Worm (Caenorhabditis elegans): Measurements from ENCODE around the gene R144.3.

The R144.3 gene

DNA sequence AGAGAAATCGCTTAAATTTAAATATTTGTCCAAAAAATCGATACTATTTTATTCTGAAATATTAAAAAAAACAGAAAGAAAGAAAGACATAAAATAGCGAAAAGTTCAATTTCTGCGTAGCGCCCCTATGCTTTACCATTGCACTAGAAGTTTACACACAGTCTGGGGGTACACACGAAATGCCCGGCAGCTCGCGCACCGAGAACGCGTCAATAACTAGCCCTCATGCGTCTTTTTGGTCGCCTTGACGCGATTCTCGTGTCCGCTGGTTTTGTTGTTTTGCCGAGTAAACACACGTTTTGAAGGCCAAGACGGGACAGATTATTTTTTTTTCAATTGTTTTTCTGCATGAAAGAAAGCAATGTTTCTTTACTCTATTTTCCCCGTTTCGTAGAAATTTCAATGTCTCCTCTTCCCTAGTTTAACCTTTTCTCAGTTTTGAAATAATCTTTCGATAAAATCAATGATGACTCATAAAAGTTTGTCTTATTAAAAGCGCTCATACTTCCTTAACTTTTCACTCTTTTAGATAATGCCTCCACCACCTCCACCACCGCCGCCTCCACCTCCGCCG lies 3.6 kb upstream of the R144.3 start, which contains the start of gene wip-1 (continued):
- TF ChIP-seq aha-1 (tag; optimal IDR thresholded peaks at IDR 0.05) (peak; percentile 96), ets-5 (GFP tag; IDR thresholded peaks at IDR 0.05) (no peak), ceh-63 (GFP tag; optimal IDR thresholded peaks at IDR 0.05) (no peak), sup-37 (GFP tag; optimal IDR thresholded peaks at IDR 0.05) (peak; percentile 93), xbp-1 (tag; optimal IDR thresholded peaks at IDR 0.05) (peak; percentile 98), hlh-17 (GFP tag; optimal IDR thresholded peaks at IDR 0.05; ENCODE audit: borderline replicate concordance) (no peak), sox-4 (tag; optimal IDR thresholded peaks at IDR 0.05) (peak; percentile 93), mdl-1 (tag; optimal IDR thresholded peaks at IDR 0.05) (peak in 1 of 2 experiments; percentile 98), Y116A8C.19 (tag; optimal IDR thresholded peaks at IDR 0.05; ENCODE audit: borderline replicate concordance) (no peak), ceh-90 (tag; optimal IDR thresholded peaks at IDR 0.05) (peak; percentile 56), lin-39 (tag; optimal IDR thresholded peaks at IDR 0.05) (peak; percentile 86), unc-98 (GFP tag; IDR thresholded peaks at IDR 0.05) (peak; percentile 19; the same call in 1 of the 2 replicates), tbx-2 (tag; optimal IDR thresholded peaks at IDR 0.05) (peak; percentile 99), ztf-4 (tag; optimal IDR thresholded peaks at IDR 0.05) (peak; percentile 98), ceh-88 (GFP tag; IDR thresholded peaks at IDR 0.05) (peak; percentile 95), tlp-1 (tag; optimal IDR thresholded peaks at IDR 0.05) (no peak), swsn-7 (tag; optimal IDR thresholded peaks at IDR 0.05) (peak; percentile 99), C16A3.4 (tag; optimal IDR thresholded peaks at IDR 0.05) (peak; percentile 99), ces-1 (GFP tag; optimal IDR thresholded peaks at IDR 0.05) (no peak), nhr-47 (tag; optimal IDR thresholded peaks at IDR 0.05) (peak; percentile 99), nhr-85 (tag) (peak; percentile 99), nhr-77 (tag; optimal IDR thresholded peaks at IDR 0.05) (peak; percentile 97), nhr-11 (tag; optimal IDR thresholded peaks at IDR 0.05) (peak; percentile 83), nhr-19 (GFP tag; conservative IDR thresholded peaks at IDR 0.05) (peak; percentile 98), nhr-237 (tag; optimal IDR thresholded peaks at IDR 0.05) (peak; percentile 94), dsc-1 (tag; optimal IDR thresholded peaks at IDR 0.05) (peak; percentile 98), jun-1 (tag; optimal IDR thresholded peaks at IDR 0.05) (peak; percentile 97), isw-1 (GFP tag; IDR thresholded peaks at IDR 0.05) (peak; percentile 97), lin-15B (tag; optimal IDR thresholded peaks at IDR 0.05) (peak; percentile 84), rnt-1 (tag; optimal IDR thresholded peaks at IDR 0.05) (peak; percentile 98), pag-3 (tag; optimal IDR thresholded peaks at IDR 0.05; ENCODE audit: borderline replicate concordance, insufficient read depth) (peak; percentile 44), unc-62 (GFP tag; optimal IDR thresholded peaks at IDR 0.05) (peak; percentile 23), fkh-4 (tag; optimal IDR thresholded peaks at IDR 0.05; ENCODE audit: borderline replicate concordance) (peak; percentile 62), blmp-1 (tag; optimal IDR thresholded peaks at IDR 0.05) (peak; percentile 90), nhr-28 (tag; optimal IDR thresholded peaks at IDR 0.05) (no peak), nhr-76 (tag; optimal IDR thresholded peaks at IDR 0.05) (peak; percentile 61), ceh-82 (tag; optimal IDR thresholded peaks at IDR 0.05) (peak; percentile 96 to 99 (median 97)), elt-2 (tag; optimal IDR thresholded peaks at IDR 0.05) (peak; percentile 91), aly-2 (tag; optimal IDR thresholded peaks at IDR 0.05) (peak; percentile 88), lsy-2 (tag; optimal IDR thresholded peaks at IDR 0.05) (peak; percentile 97), ama-1 (optimal IDR thresholded peaks at IDR 0.05) (peak; percentile 73), sptf-1 (tag; optimal IDR thresholded peaks at IDR 0.05) (no peak), hpl-2 (GFP tag; optimal IDR thresholded peaks at IDR 0.05) (peak; percentile 90), nhr-71 (tag; optimal IDR thresholded peaks at IDR 0.05) (peak; percentile 99), C04F5.9 (tag; optimal IDR thresholded peaks at IDR 0.05) (peak; percentile 95), lin-14 (GFP tag; optimal IDR thresholded peaks at IDR 0.05) (peak; percentile 99), C34B4.2 (tag; optimal IDR thresholded peaks at IDR 0.05) (peak; percentile 34), lin-35 (GFP tag; optimal IDR thresholded peaks at IDR 0.05) (peak; percentile 95 to 96), zip-4 (GFP tag; optimal IDR thresholded peaks at IDR 0.05) (peak; percentile 88), alr-1 (tag; optimal IDR thresholded peaks at IDR 0.05; ENCODE audit: borderline replicate concordance) (no peak), skn-1 (tag; optimal IDR thresholded peaks at IDR 0.05) (peak; percentile 94), lin-13 (GFP tag; optimal IDR thresholded peaks at IDR 0.05) (peak; percentile 98), unc-86 (tag; optimal IDR thresholded peaks at IDR 0.05) (peak; percentile 97)
